Fruit fly (Drosophila melanogaster) whole organism, embryonic: ENCODE results near the gene CG32700.

ENCODE experiments used
- Atf6 ChIP-seq: fragments of 200-800 bp; sonication (Bioruptor generic); IDR thresholded peaks from 2 replicates; pipeline ENCODE4 v1.3.6; 2022; ENCODE audit warnings: missing biosample characterization, missing genetic modification characterization
- CG17328 ChIP-seq: fragments of 200-800 bp; sonication (Bioruptor generic); IDR thresholded peaks from 2 replicates; pipeline ENCODE4 v1.3.6; 2022; ENCODE audit warnings: missing biosample characterization, missing genetic modification characterization
- CG3995 ChIP-seq: fragments of 200-800 bp; sonication (Bioruptor generic); optimal IDR thresholded peaks from 3 replicates; lab custom pipeline; 2016; ENCODE audit warnings: missing biosample characterization, missing genetic modification characterization
- CG5245 ChIP-seq: fragments of 200-800 bp; sonication (Bioruptor generic); optimal IDR thresholded peaks from 3 replicates; lab custom pipeline; 2016; ENCODE audit warnings: missing biosample characterization, missing genetic modification characterization

dm6 chrX:9499994-9500804 is 50.4 kb downstream of the CG32700 start, which contains the start of gene mgl:
- TF ChIP-seq Atf6 (GFP tag; lab: Robert Waterston, UW) (peak; percentile 48; the same call in 1 of the 2 replicates), CG17328 (peak; percentile 57), CG5245 (GFP tag; lab: Kevin White, UChicago) (peak; percentile 43), CG3995 (GFP tag; lab: Kevin White, UChicago) (no peak)
